Worm (Caenorhabditis elegans): ENCODE results near the gene flp-21.

The flp-21 gene

ce11 chrV:7804064-7804800 is 11.1 kb downstream of the flp-21 start, which contains the start of gene uvs-1 (continued):
- TF ChIP-seq madf-8 (GFP tag; conservative IDR thresholded peaks at IDR 0.05) (peak; percentile 83), nhr-120 (GFP tag; IDR thresholded peaks at IDR 0.05) (no peak), madf-10 (tag; optimal IDR thresholded peaks at IDR 0.05) (peak; percentile 36), dpl-1 (GFP tag; optimal IDR thresholded peaks at IDR 0.05) (peak; percentile 51)

DNA sequence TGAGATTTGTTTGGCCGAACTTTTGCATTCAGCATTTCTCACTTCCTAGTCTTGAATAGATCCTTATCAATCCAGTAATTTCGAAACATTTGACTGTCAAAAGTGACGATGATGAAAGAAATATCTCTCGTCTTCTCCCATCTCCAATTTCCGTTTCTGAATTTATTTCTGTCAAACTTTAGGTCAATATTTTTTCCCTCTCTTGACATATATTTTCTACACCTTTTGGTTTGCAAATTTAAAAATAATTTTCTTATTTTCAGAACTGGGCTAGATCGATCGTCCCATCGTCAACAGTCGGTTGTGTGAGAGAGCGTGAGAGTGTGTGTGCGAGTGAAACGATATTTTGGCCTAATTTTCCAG is 11.6 kb downstream of the flp-21 start, which contains the start of gene xpo-1:
Gene xpo-1, plus strand, starts transcription at position 264 of the 363 bp plus-strand sequence.
- TF ChIP-seq somi-1 (GFP tag; optimal IDR thresholded peaks at IDR 0.05) (no peak), let-526 (GFP tag; IDR thresholded peaks at IDR 0.05) (no peak), F37B4.10 (GFP tag; IDR thresholded peaks at IDR 0.05) (0 out of 2 replicates have a peak, but pooled peaks have one; percentile 33), Y79H2A.3 (GFP tag; conservative IDR thresholded peaks at IDR 0.05) (no peak), athp-1 (tag; optimal IDR thresholded peaks at IDR 0.05) (no peak), mcd-1 (GFP tag; IDR thresholded peaks at IDR 0.05) (no peak), pha-4 (tag; optimal IDR thresholded peaks at IDR 0.05) (no peak), F55B11.4 (tag; optimal IDR thresholded peaks at IDR 0.05; ENCODE audit: borderline replicate concordance, insufficient read depth) (no peak), cebp-1 (GFP tag; IDR thresholded peaks at IDR 0.05) (no peak), cebp-1 (tag; optimal IDR thresholded peaks at IDR 0.05) (peak; percentile 47)

- TF ChIP-seq F57A8.1 (GFP tag; optimal IDR thresholded peaks at IDR 0.05) (no peak), nfyb-1 (GFP tag; IDR thresholded peaks at IDR 0.05) (no peak), madf-10 (tag; optimal IDR thresholded peaks at IDR 0.05) (no peak), sdz-38 (tag; optimal IDR thresholded peaks at IDR 0.05) (no peak), nhr-27 (tag; optimal IDR thresholded peaks at IDR 0.05) (no peak), nhr-179 (tag; optimal IDR thresholded peaks at IDR 0.05) (no peak), efl-1 (GFP tag; optimal IDR thresholded peaks at IDR 0.05) (no peak), lin-40 (tag; optimal IDR thresholded peaks at IDR 0.05) (no peak), nhr-80 (tag; optimal IDR thresholded peaks at IDR 0.05) (no peak), fkh-3 (tag; optimal IDR thresholded peaks at IDR 0.05) (no peak), ztf-25 (GFP tag; IDR thresholded peaks at IDR 0.05) (no peak), F52B5.7 (tag; optimal IDR thresholded peaks at IDR 0.05) (no peak), hlh-26 (GFP tag; conservative IDR thresholded peaks at IDR 0.05) (no peak), lin-35 (GFP tag; optimal IDR thresholded peaks at IDR 0.05) (no peak), nhr-90 (tag; optimal IDR thresholded peaks at IDR 0.05) (no peak)
These were observed 13.5 kb downstream of the flp-21 start for ce11 chrV:7806629-7807028.

- TF ChIP-seq madf-6 (GFP tag; IDR thresholded peaks at IDR 0.05), result 0 out of 2 replicates have a peak, but pooled peaks have one; percentile 15
- TF ChIP-seq nhr-90 (tag; optimal IDR thresholded peaks at IDR 0.05), result no peak
- TF ChIP-seq madf-10 (tag; optimal IDR thresholded peaks at IDR 0.05), result no peak
These were observed 15.3 kb downstream of the flp-21 start for ce11 chrV:7808444-7808843.

DNA sequence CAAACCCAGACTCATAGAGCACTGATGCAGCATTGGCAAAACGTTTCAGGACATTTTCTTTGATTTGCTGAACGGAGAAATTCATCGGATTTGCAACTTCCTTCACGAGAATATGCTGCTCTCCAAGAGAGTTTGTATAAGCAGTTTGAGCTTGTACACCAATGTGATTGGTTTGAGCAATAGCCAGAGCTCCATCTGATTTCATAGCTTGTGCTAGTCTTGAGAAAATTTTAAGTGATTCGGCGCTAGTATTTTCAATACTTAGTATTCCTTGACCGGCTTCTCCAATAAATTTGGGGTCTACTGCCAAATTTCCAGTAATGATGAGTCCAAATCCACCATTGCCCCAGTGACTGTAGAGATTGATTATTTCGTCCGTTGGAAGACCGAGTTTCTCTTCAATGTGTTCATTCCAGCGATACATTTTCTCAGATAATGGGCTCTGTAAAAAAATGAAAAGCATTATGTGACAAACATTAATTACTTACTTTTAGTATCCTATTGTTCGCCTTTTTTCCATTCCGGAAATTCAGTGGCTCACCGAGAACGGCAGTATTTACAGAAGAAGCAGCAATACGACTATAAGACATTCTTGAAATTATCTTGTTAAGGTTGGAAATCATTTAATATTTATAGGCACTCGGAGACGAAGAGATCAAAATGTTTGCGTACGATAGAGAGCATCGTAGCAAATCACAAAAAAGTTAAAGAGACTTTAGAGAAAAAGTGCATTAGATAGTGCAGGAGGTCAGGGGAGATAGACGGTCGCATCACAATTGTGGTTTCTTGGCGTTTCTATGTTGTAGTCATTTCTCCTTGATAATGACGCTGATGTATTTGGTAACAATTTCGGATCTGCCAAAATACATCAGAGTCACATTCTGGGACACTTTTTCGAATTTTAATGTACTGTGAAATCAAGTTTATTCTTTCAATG is 16.4 kb downstream of the flp-21 start, which contains the start of gene ZK742.3:
Gene ZK742.3, minus strand, starts transcription at position 593 of the 937 bp plus-strand sequence.
- TF ChIP-seq lin-26 (GFP tag; IDR thresholded peaks at IDR 0.05) (0 out of 2 replicates have a peak, but pooled peaks have one; percentile 20), cebp-1 (GFP tag; IDR thresholded peaks at IDR 0.05) (no peak), cebp-1 (tag; optimal IDR thresholded peaks at IDR 0.05) (peak; percentile 4), tbp1 (GFP tag; optimal IDR thresholded peaks at IDR 0.05) (no peak), nhr-80 (tag; optimal IDR thresholded peaks at IDR 0.05) (peak; percentile 63), attf-3 (GFP tag; conservative IDR thresholded peaks at IDR 0.05) (no peak), attf-5 (GFP tag; optimal IDR thresholded peaks at IDR 0.05) (peak; percentile 6)

Data from whole organism, young adult.